Fruit fly (Drosophila melanogaster): ENCODE data around the gene Prx6a.

Gene Prx6a

DNA sequence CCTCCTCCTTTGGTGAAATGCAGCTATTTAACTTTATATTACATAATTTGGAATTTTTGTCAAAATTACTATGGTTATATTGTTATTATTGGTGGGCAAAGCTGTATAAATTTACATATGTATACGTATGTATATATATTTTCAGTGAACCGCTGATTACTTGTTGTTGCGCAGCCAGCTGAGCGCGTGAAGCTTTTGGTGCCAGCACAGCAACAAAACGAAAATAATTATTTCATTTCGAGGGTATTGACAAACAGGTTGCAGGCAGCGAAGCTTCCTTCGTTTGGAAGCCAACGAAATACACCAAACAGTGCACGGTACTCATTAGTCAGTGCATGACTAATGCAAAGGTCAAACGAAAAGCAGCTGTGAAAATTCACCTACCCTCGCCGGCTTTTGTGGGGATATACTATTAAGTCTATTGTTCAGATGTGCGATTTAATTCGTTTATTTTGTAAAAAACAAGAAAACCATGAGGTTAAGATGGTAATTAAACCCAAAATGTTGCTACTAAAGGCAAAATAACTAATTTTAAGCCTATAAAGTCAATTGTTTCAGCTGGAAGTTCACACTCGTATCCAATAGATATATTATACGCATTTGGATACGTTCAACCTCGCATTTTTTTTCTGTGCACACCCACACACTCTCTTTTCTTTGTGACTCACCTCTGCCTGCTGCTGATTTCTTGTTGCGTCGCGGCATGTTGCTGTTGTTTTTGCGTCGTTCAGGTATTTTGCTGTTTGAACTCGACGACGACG is 4.9 kb downstream of the Prx6a start (continued):
- TF ChIP-seq gt (GFP tag; IDR thresholded peaks at IDR 0.05) = no peak
- TF ChIP-seq CG18599 (GFP tag; optimal IDR thresholded peaks at IDR 0.05) = peak; percentile 25
- no peak for TF ChIP-seq ftz-f1 (GFP tag; optimal IDR thresholded peaks at IDR 0.05)
- no peak for TF ChIP-seq CG11723 (GFP tag; optimal IDR thresholded peaks at IDR 0.05)
- no peak for TF ChIP-seq p53 (GFP tag; optimal IDR thresholded peaks at IDR 0.05)
- no peak for TF ChIP-seq CoRest (tag; optimal IDR thresholded peaks at IDR 0.05)
- no peak for TF ChIP-seq lola (GFP tag; optimal IDR thresholded peaks at IDR 0.05)
- no peak for TF ChIP-seq HmgZ (tag; optimal IDR thresholded peaks at IDR 0.05)
- no peak for TF ChIP-seq CG6813 (GFP tag; optimal IDR thresholded peaks at IDR 0.05)
- TF ChIP-seq CG7372 (GFP tag; IDR thresholded peaks at IDR 0.05) = no peak
- TF ChIP-seq sqz (GFP tag; optimal IDR thresholded peaks at IDR 0.05) = no peak
- no peak for TF ChIP-seq CG14014 (GFP tag; IDR thresholded peaks at IDR 0.05)
- no peak for TF ChIP-seq Ets97D (GFP tag; optimal IDR thresholded peaks at IDR 0.05)
- 0 out of 2 replicates have a peak, but pooled peaks have one; percentile 23 for TF ChIP-seq CG1024 (GFP tag; IDR thresholded peaks at IDR 0.05)
- TF ChIP-seq CG13287 (GFP tag; IDR thresholded peaks at IDR 0.05; ENCODE audit: partially characterized antibody) = no peak
- no peak for TF ChIP-seq CG10209 (GFP tag; optimal IDR thresholded peaks at IDR 0.05)
- TF ChIP-seq abd-A (tag; optimal IDR thresholded peaks at IDR 0.05) = no peak
- no peak for TF ChIP-seq psq (GFP tag; optimal IDR thresholded peaks at IDR 0.05)
- TF ChIP-seq odd (GFP tag; optimal IDR thresholded peaks at IDR 0.05) = no peak
- no peak for TF ChIP-seq h (optimal IDR thresholded peaks at IDR 0.05)
- no peak for TF ChIP-seq Atf-2 (GFP tag; optimal IDR thresholded peaks at IDR 0.05)
- no peak for TF ChIP-seq Fer2 (tag; optimal IDR thresholded peaks at IDR 0.05)
- TF ChIP-seq lab (GFP tag; optimal IDR thresholded peaks at IDR 0.05) = peak; percentile 46
- TF ChIP-seq CG6854 (GFP tag; optimal IDR thresholded peaks at IDR 0.05) = peak; percentile 65
- no peak for TF ChIP-seq bab2 (GFP tag; optimal IDR thresholded peaks at IDR 0.05)
- TF ChIP-seq twi (tag; optimal IDR thresholded peaks at IDR 0.05) = no peak
- TF ChIP-seq Dad (GFP tag; optimal IDR thresholded peaks at IDR 0.05) = no peak
- no peak for TF ChIP-seq CG9437 (GFP tag; optimal IDR thresholded peaks at IDR 0.05)
- TF ChIP-seq Chrac-16 (GFP tag; optimal IDR thresholded peaks at IDR 0.05) = no peak
- TF ChIP-seq Gsc (GFP tag; IDR thresholded peaks at IDR 0.05) = no peak
- no peak for TF ChIP-seq cwo (GFP tag; optimal IDR thresholded peaks at IDR 0.05)
- no peak for TF ChIP-seq Stat92E (GFP tag; optimal IDR thresholded peaks at IDR 0.05)
- TF ChIP-seq Bgb (GFP tag; IDR thresholded peaks at IDR 0.05; ENCODE audit: partially characterized antibody) = no peak
- peak; percentile 31; the same call in 1 of the 2 replicates for TF ChIP-seq Taf1 (GFP tag; IDR thresholded peaks at IDR 0.05)
- no peak for TF ChIP-seq grn (GFP tag; optimal IDR thresholded peaks at IDR 0.05)
- TF ChIP-seq CG12236 (GFP tag; optimal IDR thresholded peaks at IDR 0.05) = no peak
- no peak for TF ChIP-seq ewg (GFP tag; optimal IDR thresholded peaks at IDR 0.05)
- peak; percentile 30; the same call in 1 of the 2 replicates for TF ChIP-seq Drgx (GFP tag; IDR thresholded peaks at IDR 0.05)
- no peak for TF ChIP-seq lbe (GFP tag; optimal IDR thresholded peaks at IDR 0.05)
- no peak for TF ChIP-seq CG14667 (GFP tag; IDR thresholded peaks at IDR 0.05)
- no peak for TF ChIP-seq CG4360 (GFP tag; IDR thresholded peaks at IDR 0.05)
- peak; percentile 38 for TF ChIP-seq CG3281 (GFP tag; optimal IDR thresholded peaks at IDR 0.05)
- TF ChIP-seq CG14860 (GFP tag; IDR thresholded peaks at IDR 0.05; ENCODE audit: partially characterized antibody) = no peak
- TF ChIP-seq CG1647 (GFP tag; optimal IDR thresholded peaks at IDR 0.05) = no peak
- TF ChIP-seq hb (GFP tag; IDR thresholded peaks at IDR 0.05; ENCODE audit: partially characterized antibody) = no peak
- no peak for TF ChIP-seq CG11085 (GFP tag; IDR thresholded peaks at IDR 0.05)
- TF ChIP-seq CG32767 (GFP tag; IDR thresholded peaks at IDR 0.05) = no peak
- TF ChIP-seq CG5953 (GFP tag; IDR thresholded peaks at IDR 0.05) = no peak
- TF ChIP-seq croc (GFP tag; conservative IDR thresholded peaks at IDR 0.05) = no peak
